Fruit fly (Drosophila melanogaster): ENCODE data around the gene Parg.

Parg gene

DNA sequence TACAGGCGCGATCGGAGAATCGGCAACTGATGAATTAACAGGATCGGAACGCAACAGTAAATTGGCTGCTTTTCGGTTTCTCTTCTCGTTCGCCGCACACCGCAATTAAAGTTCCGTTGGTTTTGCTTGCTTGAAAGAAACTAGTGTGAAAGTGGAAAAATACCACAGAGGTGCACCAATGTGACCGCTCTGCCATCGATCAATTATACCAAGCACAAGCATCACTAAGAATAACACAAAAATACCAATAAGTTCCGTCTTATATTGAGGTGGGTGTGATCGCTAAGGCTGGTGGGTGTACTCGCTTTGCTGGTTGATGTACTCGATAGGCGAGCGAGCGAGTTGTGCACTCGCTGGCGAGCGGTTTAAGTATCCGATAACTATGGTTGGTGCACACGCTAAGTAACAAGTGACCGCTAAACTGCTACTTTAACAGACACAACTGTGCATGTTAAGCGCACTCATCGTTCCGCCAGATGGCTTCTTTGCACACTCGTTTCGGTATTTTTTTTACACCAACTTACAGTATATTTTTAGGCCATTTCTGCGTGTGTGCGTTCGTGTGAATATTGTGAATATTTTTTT lies 48.3 kb upstream of the Parg start, which contains the start of the genes Rala and Tlk:
Gene Rala (minus strand): TSS at position 156 of the 585 bp plus-strand sequence.
Gene Tlk (plus strand): TSS at position 528 of the 585 bp plus-strand sequence.
- TF ChIP-seq h (GFP tag; optimal IDR thresholded peaks at IDR 0.05) (peak; percentile 2), Vsx2 (GFP tag; optimal IDR thresholded peaks at IDR 0.05; ENCODE audit: partially characterized antibody) (peak; percentile 44), Rel (GFP tag; optimal IDR thresholded peaks at IDR 0.05) (no peak), Rel (tag; optimal IDR thresholded peaks at IDR 0.05) (peak; percentile 74), sv (GFP tag; optimal IDR thresholded peaks at IDR 0.05) (no peak), Hnf4 (GFP tag; optimal IDR thresholded peaks at IDR 0.05) (peak; percentile 48), Dif (GFP tag; optimal IDR thresholded peaks at IDR 0.05; ENCODE audit: partially characterized antibody) (no peak), foxo (GFP tag; optimal IDR thresholded peaks at IDR 0.05) (peak in 1 of 2 experiments; percentile 37), Myc (optimal IDR thresholded peaks at IDR 0.05) (peak; percentile 79)

DNA sequence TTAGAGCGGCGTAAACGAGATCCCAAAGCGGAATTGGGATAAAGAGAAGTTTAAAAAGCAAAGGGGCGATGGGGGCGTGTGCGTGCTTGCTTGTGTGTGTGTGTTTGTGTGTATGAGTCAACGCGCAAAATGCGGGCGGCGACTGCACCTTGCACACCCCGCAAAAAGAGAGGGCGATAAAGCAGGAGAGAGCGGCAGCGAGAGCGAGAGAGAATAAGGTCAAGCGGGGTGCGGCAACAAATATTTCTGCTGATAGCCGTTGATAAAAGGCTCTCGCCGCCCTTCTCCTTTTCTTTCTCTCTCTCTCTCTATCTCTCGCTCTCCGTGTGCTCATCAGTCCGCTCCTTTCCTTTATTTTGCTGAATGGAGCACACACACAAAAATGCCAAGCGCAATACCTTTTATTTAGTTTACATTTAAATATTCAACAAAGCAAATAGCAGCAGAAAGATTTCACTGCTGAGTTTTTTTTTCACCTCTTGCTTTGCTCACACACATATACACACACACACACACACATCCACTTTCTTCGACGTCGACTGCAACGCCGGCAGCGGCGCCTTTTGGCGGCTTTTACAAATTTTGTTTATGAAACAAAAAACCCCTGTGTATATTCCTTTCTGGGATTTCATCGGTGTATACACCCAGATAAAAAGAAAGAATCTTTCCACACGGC lies 47.4 kb upstream of the Parg start:
- TF ChIP-seq h (GFP tag; optimal IDR thresholded peaks at IDR 0.05) (peak; percentile 61), psq (GFP tag; optimal IDR thresholded peaks at IDR 0.05) (peak; percentile 87), woc (GFP tag; optimal IDR thresholded peaks at IDR 0.05) (no peak), tai (GFP tag; optimal IDR thresholded peaks at IDR 0.05) (no peak), CrebA (GFP tag; optimal IDR thresholded peaks at IDR 0.05; ENCODE audit: borderline replicate concordance) (peak; percentile 32), Hr83 (GFP tag; optimal IDR thresholded peaks at IDR 0.05; ENCODE audit: poor library complexity, severe bottlenecking) (peak; percentile 46), jim (GFP tag; optimal IDR thresholded peaks at IDR 0.05) (no peak), GATAd (GFP tag; optimal IDR thresholded peaks at IDR 0.05) (no peak), Hnf4 (GFP tag; optimal IDR thresholded peaks at IDR 0.05) (peak; percentile 61), Myc (optimal IDR thresholded peaks at IDR 0.05) (no peak), OdsH (GFP tag; optimal IDR thresholded peaks at IDR 0.05) (peak; percentile 26), Rel (GFP tag; optimal IDR thresholded peaks at IDR 0.05) (peak; percentile 21), Rel (tag; optimal IDR thresholded peaks at IDR 0.05) (no peak), Abd-B (GFP tag; optimal IDR thresholded peaks at IDR 0.05) (no peak), fru (GFP tag; optimal IDR thresholded peaks at IDR 0.05) (peak; percentile 2), Dfd (GFP tag; optimal IDR thresholded peaks at IDR 0.05) (peak; percentile 4), Sp1 (GFP tag; optimal IDR thresholded peaks at IDR 0.05) (no peak), brk (GFP tag; optimal IDR thresholded peaks at IDR 0.05) (peak; percentile 20), sage (GFP tag; optimal IDR thresholded peaks at IDR 0.05) (no peak), br (GFP tag; optimal IDR thresholded peaks at IDR 0.05) (peak; percentile 27), lola (GFP tag; optimal IDR thresholded peaks at IDR 0.05) (no peak), Mio (GFP tag; optimal IDR thresholded peaks at IDR 0.05) (no peak), Jra (GFP tag; optimal IDR thresholded peaks at IDR 0.05) (peak; percentile 78), dmrt93B (GFP tag; optimal IDR thresholded peaks at IDR 0.05) (no peak), N (GFP tag; optimal IDR thresholded peaks at IDR 0.05) (no peak), usp (GFP tag; optimal IDR thresholded peaks at IDR 0.05) (no peak), foxo (GFP tag; optimal IDR thresholded peaks at IDR 0.05) (peak in 1 of 2 experiments; percentile 4), CG9705 (GFP tag; optimal IDR thresholded peaks at IDR 0.05) (no peak), CG32264 (GFP tag; optimal IDR thresholded peaks at IDR 0.05) (no peak), pan (optimal IDR thresholded peaks at IDR 0.05) (no peak), dl (GFP tag; optimal IDR thresholded peaks at IDR 0.05; ENCODE audit: insufficient read depth in 1 of 2, partially characterized antibody in 2 of 2) (peak; percentile 91 to 92), HLH106 (tag; optimal IDR thresholded peaks at IDR 0.05) (no peak), rgr (GFP tag; optimal IDR thresholded peaks at IDR 0.05) (peak; percentile 2), sv (GFP tag; optimal IDR thresholded peaks at IDR 0.05) (no peak), Hr78 (GFP tag; optimal IDR thresholded peaks at IDR 0.05) (no peak), Vsx2 (GFP tag; optimal IDR thresholded peaks at IDR 0.05; ENCODE audit: partially characterized antibody) (peak; percentile 80), ey (GFP tag; optimal IDR thresholded peaks at IDR 0.05) (no peak), Dif (GFP tag; optimal IDR thresholded peaks at IDR 0.05; ENCODE audit: partially characterized antibody) (peak; percentile 93), dsf (GFP tag; optimal IDR thresholded peaks at IDR 0.05; ENCODE audit: borderline replicate concordance) (no peak)
